Fruit fly (Drosophila melanogaster): ENCODE measurements around the gene rux.

Gene rux

dm6 chrX:6003830-6004229 is 33.8 kb downstream of the rux start:
- TF ChIP-seq bab1 (GFP tag; optimal IDR thresholded peaks at IDR 0.05) (no peak), CG7101 (tag; optimal IDR thresholded peaks at IDR 0.05) (no peak)

dm6 chrX:6000747-6001426 is 36.7 kb downstream of the rux start, which contains the start of gene CG4766:
CG4766 (minus strand) TSS chrX:6000797.
- no peak for TF ChIP-seq Mnt (GFP tag; optimal IDR thresholded peaks at IDR 0.05)
- TF ChIP-seq Hr96 (GFP tag; optimal IDR thresholded peaks at IDR 0.05) = peak; percentile 22
- TF ChIP-seq CG7045 (GFP tag; optimal IDR thresholded peaks at IDR 0.05) = no peak
- TF ChIP-seq toe (GFP tag; optimal IDR thresholded peaks at IDR 0.05) = no peak

DNA sequence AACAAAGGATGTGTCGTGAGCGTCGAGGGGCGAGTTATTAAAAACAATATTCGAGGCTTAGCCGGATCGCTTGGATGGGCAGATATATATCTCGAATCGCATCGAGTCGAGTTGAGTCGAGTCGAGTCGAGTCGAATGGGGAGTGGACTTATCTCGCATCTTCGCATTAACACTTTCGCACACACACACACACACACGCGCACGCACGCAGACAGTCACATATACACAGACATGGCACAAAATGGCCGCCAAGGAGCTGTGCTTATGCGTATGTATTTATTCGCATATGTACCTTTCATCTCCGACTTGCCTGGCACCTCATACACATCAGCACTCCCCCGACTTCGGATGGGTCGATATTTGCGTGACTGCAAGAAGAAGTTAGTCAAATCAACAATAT is 39.7 kb downstream of the rux start:
- TF ChIP-seq CG11617 (GFP tag; optimal IDR thresholded peaks at IDR 0.05) = no peak
- TF ChIP-seq bab1 (GFP tag; optimal IDR thresholded peaks at IDR 0.05) = no peak
- no peak for TF ChIP-seq tj (GFP tag; optimal IDR thresholded peaks at IDR 0.05)
- no peak for TF ChIP-seq CG7045 (GFP tag; optimal IDR thresholded peaks at IDR 0.05)
- no peak for TF ChIP-seq CG5204 (GFP tag; optimal IDR thresholded peaks at IDR 0.05)
- no peak for TF ChIP-seq CG14711 (tag; optimal IDR thresholded peaks at IDR 0.05)
- TF ChIP-seq CG1620 (GFP tag; optimal IDR thresholded peaks at IDR 0.05) = no peak
- no peak for TF ChIP-seq cnc (optimal IDR thresholded peaks at IDR 0.05)
- TF ChIP-seq CG7101 (tag; optimal IDR thresholded peaks at IDR 0.05) = no peak
- TF ChIP-seq kay (GFP tag; ENCODE audit: borderline replicate concordance) = no peak
- no peak for TF ChIP-seq Hr96 (GFP tag; optimal IDR thresholded peaks at IDR 0.05)
- no peak for TF ChIP-seq CG12768 (GFP tag; optimal IDR thresholded peaks at IDR 0.05)
- TF ChIP-seq ovo (GFP tag; optimal IDR thresholded peaks at IDR 0.05) = no peak

dm6 chrX:5995951-5996350 is 41.6 kb downstream of the rux start:
- TF ChIP-seq CG14711 (tag; optimal IDR thresholded peaks at IDR 0.05) = no peak
- TF ChIP-seq CG33017 (tag; optimal IDR thresholded peaks at IDR 0.05) = no peak
- no peak for TF ChIP-seq kay (GFP tag; ENCODE audit: borderline replicate concordance)
- TF ChIP-seq Hr96 (GFP tag; optimal IDR thresholded peaks at IDR 0.05) = no peak
- TF ChIP-seq Clk (GFP tag; optimal IDR thresholded peaks at IDR 0.05) = no peak
- no peak for TF ChIP-seq CG7101 (tag; optimal IDR thresholded peaks at IDR 0.05)
- TF ChIP-seq pad (GFP tag; optimal IDR thresholded peaks at IDR 0.05) = no peak
- no peak for TF ChIP-seq CG11617 (GFP tag; optimal IDR thresholded peaks at IDR 0.05)
- TF ChIP-seq CG12768 (GFP tag; optimal IDR thresholded peaks at IDR 0.05) = no peak
- no peak for TF ChIP-seq CG1620 (GFP tag; optimal IDR thresholded peaks at IDR 0.05)
- no peak for TF ChIP-seq CG7045 (GFP tag; optimal IDR thresholded peaks at IDR 0.05)
- no peak for TF ChIP-seq tj (GFP tag; optimal IDR thresholded peaks at IDR 0.05)
- TF ChIP-seq bab1 (GFP tag; optimal IDR thresholded peaks at IDR 0.05) = no peak
- TF ChIP-seq Crg-1 (GFP tag; optimal IDR thresholded peaks at IDR 0.05) = no peak

DNA sequence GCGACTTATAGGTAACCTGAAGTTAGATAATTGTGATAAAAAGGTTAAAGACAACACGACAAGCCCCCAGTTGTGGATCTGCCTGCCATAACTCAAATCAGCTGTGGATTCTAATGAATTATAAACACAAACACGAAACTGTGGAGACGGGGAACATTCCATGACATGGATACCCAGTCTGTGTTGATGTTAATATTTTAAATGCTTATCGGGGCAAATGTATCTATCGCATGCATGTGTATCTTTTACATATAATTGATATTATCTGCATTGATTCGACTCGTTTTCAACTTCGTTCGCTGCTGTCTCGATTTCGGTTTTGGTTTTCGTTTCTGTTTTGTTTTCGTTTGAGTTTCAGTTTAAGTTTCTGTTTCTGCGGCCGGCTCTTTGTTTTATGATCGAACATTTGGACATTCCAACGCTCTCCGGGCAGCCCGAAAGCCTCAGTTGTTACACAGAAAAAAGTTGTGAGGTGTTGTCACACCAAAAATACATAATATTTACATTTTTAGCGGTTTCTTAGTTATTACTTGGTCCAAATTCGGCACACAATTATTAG is 44.8 kb downstream of the rux start:
- TF ChIP-seq CG33017 (tag; optimal IDR thresholded peaks at IDR 0.05) (no peak), CG7045 (GFP tag; optimal IDR thresholded peaks at IDR 0.05) (no peak), toe (GFP tag; optimal IDR thresholded peaks at IDR 0.05) (no peak), CG11617 (GFP tag; optimal IDR thresholded peaks at IDR 0.05) (no peak), CG5204 (GFP tag; optimal IDR thresholded peaks at IDR 0.05) (no peak), Mnt (GFP tag; optimal IDR thresholded peaks at IDR 0.05) (no peak), cnc (optimal IDR thresholded peaks at IDR 0.05) (no peak), bab1 (GFP tag; optimal IDR thresholded peaks at IDR 0.05) (no peak), pad (GFP tag; optimal IDR thresholded peaks at IDR 0.05) (no peak), tj (GFP tag; optimal IDR thresholded peaks at IDR 0.05) (no peak), CG1620 (GFP tag; optimal IDR thresholded peaks at IDR 0.05) (no peak), ovo (GFP tag; optimal IDR thresholded peaks at IDR 0.05) (no peak), CG14711 (tag; optimal IDR thresholded peaks at IDR 0.05) (no peak)

DNA sequence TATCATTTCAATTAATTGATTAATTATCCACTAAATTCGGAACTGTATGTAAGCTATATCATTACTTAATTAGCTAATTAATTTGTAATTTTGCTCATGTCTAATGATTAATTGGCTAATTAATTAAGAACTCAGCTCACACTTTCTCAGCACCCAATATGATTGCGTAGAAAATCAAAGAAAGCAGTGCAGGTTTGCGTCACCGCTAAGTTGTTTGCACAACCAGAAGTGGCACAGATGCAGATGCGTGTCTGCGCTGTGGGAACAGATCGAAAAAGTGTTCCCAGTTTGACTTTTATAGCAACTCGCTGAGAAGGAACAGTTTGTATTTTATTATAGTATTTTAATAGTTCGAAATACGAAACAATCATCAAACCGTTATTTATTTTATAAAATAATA is 45.5 kb downstream of the rux start:
- TF ChIP-seq pad (GFP tag; optimal IDR thresholded peaks at IDR 0.05) (no peak), bab1 (GFP tag; optimal IDR thresholded peaks at IDR 0.05) (no peak), kay (GFP tag; ENCODE audit: borderline replicate concordance) (no peak), CG1620 (GFP tag; optimal IDR thresholded peaks at IDR 0.05) (no peak)

dm6 chrX:5989368-5989767 is 48.2 kb downstream of the rux start:
- TF ChIP-seq CG7101 (tag; optimal IDR thresholded peaks at IDR 0.05) = peak; percentile 32
- TF ChIP-seq CG12768 (GFP tag; optimal IDR thresholded peaks at IDR 0.05) = no peak
- no peak for TF ChIP-seq CG7045 (GFP tag; optimal IDR thresholded peaks at IDR 0.05)

Data from whole organism, adult.